Worm (Caenorhabditis elegans) whole organism, L3 larva: ENCODE results near the gene tam-1.
A peak's percentile ranks its signal among the peaks of the same experiment; 100 is the strongest.

ENCODE experiments used
- ceh-28 ChIP-seq: fragments of 150-350 bp; optimal IDR thresholded peaks from 2 replicates; lab custom pipeline; 2014; ENCODE audit warnings: missing biosample characterization, missing genetic modification reagents, missing genetic modification characterization
- ceh-82 ChIP-seq: fragments of 150-350 bp; optimal IDR thresholded peaks from 2 replicates; lab custom pipeline; 2014; ENCODE audit warnings: missing biosample characterization, missing genetic modification characterization
- ceh-9 ChIP-seq: sonication (generic microtip); optimal IDR thresholded peaks from 2 replicates; lab custom pipeline; 2018; ENCODE audit warnings: missing biosample characterization, missing genetic modification characterization
- egl-27 ChIP-seq: sonication (generic microtip); optimal IDR thresholded peaks from 4 replicates; lab custom pipeline; 2017; ENCODE audit warnings: missing biosample characterization, missing genetic modification reagents, missing genetic modification characterization
- fkh-10 ChIP-seq: sonication (generic microtip); optimal IDR thresholded peaks from 2 replicates; lab custom pipeline; 2017; ENCODE audit warnings: missing biosample characterization, missing genetic modification reagents, missing genetic modification characterization
- fos-1 ChIP-seq: fragments of 150-350 bp; optimal IDR thresholded peaks from 2 replicates; lab custom pipeline; 2014; ENCODE audit warnings: missing biosample characterization, missing genetic modification characterization
- lin-15B ChIP-seq: fragments of 150-350 bp; optimal IDR thresholded peaks from 2 replicates; lab custom pipeline; 2014; ENCODE audit warnings: missing biosample characterization, missing genetic modification characterization
- snpc-4 ChIP-seq: fragments of 150-350 bp; optimal IDR thresholded peaks from 2 replicates; lab custom pipeline; 2014; ENCODE audit warnings: missing biosample characterization, missing genetic modification characterization
- tbx-2 ChIP-seq: sonication (generic microtip); optimal IDR thresholded peaks from 2 replicates; lab custom pipeline; 2016; ENCODE audit warnings: mild to moderate bottlenecking, missing genetic modification characterization, missing compliant biosample characterization

- TF ChIP-seq lin-15B (no peak), tbx-2 (tag; lab: Kevin White, UChicago) (no peak), fkh-10 (no peak), ceh-82 (no peak), fos-1 (tag; lab: Kevin White, UChicago) (no peak), snpc-4 (no peak), ceh-28 (tag; lab: Kevin White, UChicago) (no peak), egl-27 (peak; percentile 28), ceh-9 (no peak)
Measured at ce11 chrV:5012193-5012853, 49.4 kb upstream of the tam-1 start, which contains the start of gene srr-6.
